Worm (Caenorhabditis elegans) whole organism, midembryonic: Measurements from ENCODE around the gene ZK1073.2.

Experiments
- cog-1 ChIP-seq: sonication (generic microtip); optimal IDR thresholded peaks from 2 replicates; lab custom pipeline; 2016; ENCODE audit warnings: missing genetic modification characterization, missing compliant biosample characterization
- flt-1 ChIP-seq: fragments of 200-800 bp; sonication (Bioruptor generic); IDR thresholded peaks from 2 replicates; pipeline ENCODE4 v1.3.6; 2022; ENCODE audit warnings: missing genetic modification characterization, missing compliant biosample characterization
- klf-2 ChIP-seq: fragments of 200-800 bp; sonication (Bioruptor generic); conservative IDR thresholded peaks from 2 replicates; pipeline ENCODE4 v1.3.6; 2022; ENCODE audit warnings: missing genetic modification reagents, missing genetic modification characterization, missing compliant biosample characterization
- med-1 ChIP-seq: sonication (generic microtip); optimal IDR thresholded peaks from 2 replicates; lab custom pipeline; 2017; ENCODE audit warnings: missing genetic modification characterization, mild to moderate bottlenecking, missing compliant biosample characterization, antibody characterized with exemption, missing genetic modification reagents; ENCODE audit not compliant: insufficient read depth
- ref-1 ChIP-seq: fragments of 200-800 bp; sonication (Bioruptor generic); conservative IDR thresholded peaks from 2 replicates; pipeline ENCODE4 v1.3.6; 2022; ENCODE audit warnings: missing genetic modification reagents, missing genetic modification characterization, missing compliant biosample characterization
- ztf-23 ChIP-seq: fragments of 200-800 bp; sonication (Bioruptor generic); IDR thresholded peaks from 2 replicates; pipeline ENCODE4 v1.3.6; 2022; ENCODE audit warnings: missing genetic modification reagents, missing genetic modification characterization, missing compliant biosample characterization
- ztf-29 ChIP-seq: fragments of 200-800 bp; sonication (Bioruptor generic); IDR thresholded peaks from 2 replicates; pipeline ENCODE4 v1.3.6; 2022; ENCODE audit warnings: missing genetic modification reagents, missing genetic modification characterization, missing compliant biosample characterization

DNA sequence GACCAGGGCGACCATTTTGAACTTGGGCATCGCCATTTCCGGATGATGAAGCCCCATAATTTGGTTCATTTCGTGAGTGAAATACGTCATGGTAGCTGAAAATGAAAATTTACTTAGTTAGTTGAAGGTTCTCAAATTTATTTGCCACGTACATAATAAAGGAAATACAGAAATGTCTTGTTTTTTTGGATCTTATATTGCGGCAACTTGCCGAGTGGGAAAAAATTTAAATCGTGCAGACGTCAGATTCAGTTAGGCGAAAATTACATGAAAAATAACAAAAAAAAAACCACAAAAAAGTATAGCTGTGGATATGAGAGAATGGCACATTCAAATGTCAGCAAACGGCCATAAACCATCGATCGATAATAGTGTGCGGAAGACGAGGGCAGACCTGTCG lies 44.7 kb upstream of the ZK1073.2 start, which contains the start of gene T27A8.2:
- TF ChIP-seq ztf-23 (GFP tag; lab: Robert Waterston, UW) (no peak), ref-1 (GFP tag; lab: Robert Waterston, UW) (no peak), cog-1 (tag; lab: Kevin White, UChicago) (no peak), med-1 (no peak), flt-1 (GFP tag; lab: Robert Waterston, UW) (no peak), klf-2 (GFP tag; lab: Robert Waterston, UW) (no peak), ztf-29 (GFP tag; lab: Robert Waterston, UW) (no peak)
